Worm (Caenorhabditis elegans) whole organism, L4 larva: ENCODE data around the gene cest-5.2.

ENCODE experiments used
- F10B5.3 ChIP-seq: sonication (generic microtip); optimal IDR thresholded peaks from 2 replicates; lab custom pipeline; 2016; ENCODE audit warnings: mild to moderate bottlenecking, missing genetic modification characterization, missing compliant biosample characterization
- F37D6.2 ChIP-seq: sonication (generic microtip); optimal IDR thresholded peaks from 2 replicates; lab custom pipeline; 2016; ENCODE audit warnings: mild to moderate bottlenecking, missing genetic modification characterization, missing compliant biosample characterization
- F49E8.2 ChIP-seq: sonication (generic microtip); optimal IDR thresholded peaks from 2 replicates; lab custom pipeline; 2016; ENCODE audit warnings: missing compliant biosample characterization, mild to moderate bottlenecking, missing genetic modification characterization, borderline replicate concordance
- T20F7.1 ChIP-seq: fragments of 200-800 bp; sonication (Bioruptor generic); optimal IDR thresholded peaks from 2 replicates; lab custom pipeline; 2018; ENCODE audit warnings: mild to moderate bottlenecking, missing genetic modification characterization, missing compliant biosample characterization
- Y105C5A.15 ChIP-seq: fragments of 200-800 bp; sonication (Bioruptor generic); IDR thresholded peaks from 2 replicates; pipeline ENCODE4 v1.3.6; 2022; ENCODE audit warnings: missing genetic modification characterization, missing compliant biosample characterization
- Y5F2A.4 ChIP-seq: fragments of 200-800 bp; sonication (Bioruptor generic); optimal IDR thresholded peaks from 2 replicates; lab custom pipeline; 2018; ENCODE audit warnings: mild to moderate bottlenecking, missing genetic modification characterization, missing compliant biosample characterization
- attf-4 ChIP-seq: sonication (generic microtip); optimal IDR thresholded peaks from 3 replicates; lab custom pipeline; 2017; ENCODE audit warnings: missing biosample characterization, missing genetic modification characterization
- ceh-28 ChIP-seq: fragments of 150-350 bp; optimal IDR thresholded peaks from 2 replicates; lab custom pipeline; 2014; ENCODE audit warnings: missing biosample characterization, missing genetic modification reagents, missing genetic modification characterization
- ceh-32 ChIP-seq: sonication (generic microtip); optimal IDR thresholded peaks from 2 replicates; lab custom pipeline; 2016; ENCODE audit warnings: mild to moderate bottlenecking, missing genetic modification characterization, missing compliant biosample characterization; ENCODE audit not compliant: poor library complexity
- ceh-44 ChIP-seq: fragments of 200-800 bp; sonication (Bioruptor generic); IDR thresholded peaks from 2 replicates; pipeline ENCODE4 v1.3.6; 2022; ENCODE audit warnings: missing genetic modification reagents, missing genetic modification characterization, missing compliant biosample characterization
- ceh-62 ChIP-seq: sonication (generic microtip); optimal IDR thresholded peaks from 2 replicates; lab custom pipeline; 2017; ENCODE audit warnings: missing biosample characterization, missing genetic modification characterization
- ces-1 ChIP-seq: fragments of 150-350 bp; sonication (generic microtip); optimal IDR thresholded peaks from 4 replicates; lab custom pipeline; 2014; ENCODE audit warnings: missing biosample characterization, missing genetic modification reagents, missing genetic modification characterization
- cey-2 ChIP-seq: sonication (generic microtip); optimal IDR thresholded peaks from 3 replicates; lab custom pipeline; 2017; ENCODE audit warnings: missing genetic modification characterization, mild to moderate bottlenecking, missing compliant biosample characterization, antibody characterized with exemption, borderline replicate concordance; ENCODE audit not compliant: insufficient read depth
- daf-12 ChIP-seq: fragments of 150-350 bp; optimal IDR thresholded peaks from 2 replicates; lab custom pipeline; 2014; ENCODE audit warnings: missing biosample characterization, missing genetic modification reagents, missing genetic modification characterization
- daf-16 ChIP-seq, 3 experiments: sonication (generic microtip); optimal IDR thresholded peaks; 2 replicates each; lab custom pipeline; 2016 to 2017; ENCODE audit warnings: missing genetic modification characterization in 3 of 3, missing genetic modification reagents in 3 of 3, mild to moderate bottlenecking in 2 of 3, missing compliant biosample characterization in 2 of 3, missing biosample characterization in 1 of 3, moderate library complexity in 1 of 3
- dmd-8 ChIP-seq: fragments of 200-800 bp; sonication (Bioruptor generic); IDR thresholded peaks from 2 replicates; pipeline ENCODE4 v1.3.6; 2022; ENCODE audit warnings: missing genetic modification characterization, missing compliant biosample characterization
- dve-1 ChIP-seq: sonication (generic microtip); optimal IDR thresholded peaks from 2 replicates; lab custom pipeline; 2017; ENCODE audit warnings: antibody characterized with exemption, mild to moderate bottlenecking, missing genetic modification characterization, missing compliant biosample characterization; ENCODE audit not compliant: insufficient read depth
- fos-1 ChIP-seq: fragments of 150-350 bp; optimal IDR thresholded peaks from 2 replicates; lab custom pipeline; 2014; ENCODE audit warnings: missing biosample characterization, missing genetic modification characterization
- gei-8 ChIP-seq: fragments of 200-800 bp; sonication (Bioruptor generic); optimal IDR thresholded peaks from 2 replicates; lab custom pipeline; 2018; ENCODE audit warnings: mild to moderate bottlenecking, missing genetic modification characterization, missing compliant biosample characterization
- hif-1 ChIP-seq, 2 experiments: sonication (generic microtip); optimal IDR thresholded peaks; 2 replicates each; lab custom pipeline; 2016 to 2017; ENCODE audit warnings: missing compliant biosample characterization in 2 of 2, missing genetic modification characterization in 2 of 2, missing genetic modification reagents in 2 of 2, missing genotype in 2 of 2, mild to moderate bottlenecking in 1 of 2
- lim-7 ChIP-seq: fragments of 200-800 bp; sonication (Bioruptor generic); IDR thresholded peaks from 2 replicates; pipeline ENCODE4 v1.3.6; 2022; ENCODE audit warnings: missing genetic modification characterization, missing compliant biosample characterization
- lin-1 ChIP-seq: fragments of 200-800 bp; sonication (Bioruptor generic); IDR thresholded peaks from 2 replicates; pipeline ENCODE4 v1.3.6; 2022; ENCODE audit warnings: missing genetic modification reagents, missing genetic modification characterization, missing compliant biosample characterization
- lin-13 ChIP-seq: fragments of 150-350 bp; optimal IDR thresholded peaks from 2 replicates; lab custom pipeline; 2014; ENCODE audit warnings: missing biosample characterization, missing genetic modification reagents, missing genetic modification characterization
- lin-38 ChIP-seq: fragments of 200-800 bp; sonication (Bioruptor generic); IDR thresholded peaks from 2 replicates; pipeline ENCODE4 v1.3.6; 2022; ENCODE audit warnings: missing genetic modification reagents, missing genetic modification characterization, missing compliant biosample characterization
- lsy-2 ChIP-seq, 2 experiments: fragments of 150-350 bp in 1 of 2; sonication (generic microtip) in 1 of 2; optimal IDR thresholded peaks; 2 replicates each; lab custom pipeline; 2014 to 2017; ENCODE audit warnings: missing biosample characterization in 2 of 2, missing genetic modification characterization in 2 of 2
- mdl-1 ChIP-seq, 2 experiments: fragments of 150-350 bp in 1 of 2; sonication (generic microtip) in 1 of 2; optimal IDR thresholded peaks; 2 replicates each; lab custom pipeline; 2014 to 2017; ENCODE audit warnings: missing biosample characterization in 2 of 2, missing genetic modification characterization in 2 of 2
- mep-1 ChIP-seq: fragments of 150-350 bp; sonication (generic microtip); optimal IDR thresholded peaks from 3 replicates; lab custom pipeline; 2014; ENCODE audit warnings: missing biosample characterization, missing genetic modification characterization
- mes-2 ChIP-seq: sonication (generic microtip); optimal IDR thresholded peaks from 2 replicates; lab custom pipeline; 2016; ENCODE audit warnings: missing genotype, mild to moderate bottlenecking, missing genetic modification characterization, missing compliant biosample characterization; ENCODE audit not compliant: poor library complexity, severe bottlenecking
- nhr-102 ChIP-seq: sonication (generic microtip); optimal IDR thresholded peaks from 2 replicates; lab custom pipeline; 2016; ENCODE audit warnings: mild to moderate bottlenecking, missing genetic modification characterization, moderate library complexity, missing compliant biosample characterization
- nhr-25 ChIP-seq: sonication (generic microtip); optimal IDR thresholded peaks from 2 replicates; lab custom pipeline; 2017; ENCODE audit warnings: missing genetic modification characterization, mild to moderate bottlenecking, missing compliant biosample characterization, antibody characterized with exemption, moderate library complexity, borderline replicate concordance; ENCODE audit not compliant: insufficient read depth
- nhr-28 ChIP-seq: fragments of 150-350 bp; optimal IDR thresholded peaks from 2 replicates; lab custom pipeline; 2014; ENCODE audit warnings: missing biosample characterization, missing genetic modification characterization
- nhr-41 ChIP-seq: fragments of 200-800 bp; sonication (Bioruptor generic); IDR thresholded peaks from 2 replicates; pipeline ENCODE4 v1.3.6; 2022; ENCODE audit warnings: missing genetic modification reagents, missing genetic modification characterization, missing compliant biosample characterization
- nhr-42 ChIP-seq: fragments of 200-800 bp; sonication (Bioruptor generic); IDR thresholded peaks from 2 replicates; pipeline ENCODE4 v1.3.6; 2022; ENCODE audit warnings: missing genetic modification characterization, missing compliant biosample characterization
- nhr-48 ChIP-seq: sonication (generic microtip); optimal IDR thresholded peaks from 2 replicates; lab custom pipeline; 2016; ENCODE audit warnings: mild to moderate bottlenecking, missing genetic modification characterization, missing compliant biosample characterization
- nhr-6 ChIP-seq: fragments of 150-350 bp; optimal IDR thresholded peaks from 2 replicates; lab custom pipeline; 2014; ENCODE audit warnings: missing biosample characterization, missing genetic modification characterization
- nhr-77 ChIP-seq: fragments of 150-350 bp; optimal IDR thresholded peaks from 2 replicates; lab custom pipeline; 2014; ENCODE audit warnings: missing biosample characterization, missing genetic modification characterization
- pqm-1 ChIP-seq: sonication (generic microtip); optimal IDR thresholded peaks from 2 replicates; lab custom pipeline; 2017; ENCODE audit warnings: missing biosample characterization, missing genetic modification characterization
- sdz-12 ChIP-seq: fragments of 200-800 bp; sonication (Bioruptor generic); optimal IDR thresholded peaks from 2 replicates; lab custom pipeline; 2018; ENCODE audit warnings: mild to moderate bottlenecking, missing genetic modification characterization, missing compliant biosample characterization
- set-16 ChIP-seq: fragments of 200-800 bp; sonication (Bioruptor generic); IDR thresholded peaks from 2 replicates; pipeline ENCODE4 v1.3.6; 2022; ENCODE audit warnings: missing genetic modification reagents, missing genetic modification characterization, missing compliant biosample characterization
- skn-1 ChIP-seq: fragments of 150-350 bp; optimal IDR thresholded peaks from 2 replicates; lab custom pipeline; 2014; ENCODE audit warnings: missing biosample characterization, missing genetic modification characterization
- snpc-1.2 ChIP-seq: fragments of 200-800 bp; sonication (Bioruptor generic); IDR thresholded peaks from 2 replicates; pipeline ENCODE4 v1.3.6; 2022; ENCODE audit warnings: missing genetic modification reagents, missing genetic modification characterization, missing compliant biosample characterization
- snpc-4 ChIP-seq: fragments of 150-350 bp; optimal IDR thresholded peaks from 2 replicates; lab custom pipeline; 2014; ENCODE audit warnings: missing biosample characterization, missing genetic modification characterization
- spr-1 ChIP-seq: sonication (generic microtip); optimal IDR thresholded peaks from 2 replicates; lab custom pipeline; 2016; ENCODE audit warnings: mild to moderate bottlenecking, missing genetic modification characterization, missing compliant biosample characterization
- tag-97 ChIP-seq: fragments of 200-800 bp; sonication (Bioruptor generic); IDR thresholded peaks from 2 replicates; pipeline ENCODE4 v1.3.6; 2022; ENCODE audit warnings: missing genetic modification characterization, missing compliant biosample characterization
- unc-62 ChIP-seq, 3 experiments: fragments of 150-350 bp in 1 of 3; sonication (generic microtip); optimal IDR thresholded peaks in 2 of 3; peaks in 1 of 3; 1 replicate in 1 of 3; 2 replicates in 2 of 3; lab custom pipeline; 2014 to 2017; ENCODE audit warnings: missing biosample characterization in 3 of 3, missing genetic modification characterization in 3 of 3, missing genetic modification reagents in 3 of 3, missing genotype in 1 of 3
- vab-7 ChIP-seq: fragments of 200-800 bp; sonication (Bioruptor generic); IDR thresholded peaks from 2 replicates; pipeline ENCODE4 v1.3.6; 2022; ENCODE audit warnings: missing genetic modification reagents, missing genetic modification characterization, missing compliant biosample characterization
- zag-1 ChIP-seq: fragments of 150-350 bp; optimal IDR thresholded peaks from 2 replicates; lab custom pipeline; 2014; ENCODE audit warnings: missing biosample characterization, missing genetic modification characterization
- zfp-2 ChIP-seq: sonication (generic microtip); optimal IDR thresholded peaks from 2 replicates; lab custom pipeline; 2016; ENCODE audit warnings: mild to moderate bottlenecking, missing genetic modification characterization, missing compliant biosample characterization
- zfp-3 ChIP-seq: fragments of 200-800 bp; sonication (Bioruptor generic); conservative IDR thresholded peaks from 2 replicates; pipeline ENCODE4 v1.3.6; 2022; ENCODE audit warnings: missing genetic modification reagents, missing genetic modification characterization, missing compliant biosample characterization
- ztf-11 ChIP-seq: fragments of 150-350 bp; optimal IDR thresholded peaks from 2 replicates; lab custom pipeline; 2014; ENCODE audit warnings: missing biosample characterization, missing genetic modification characterization
- ztf-7 ChIP-seq: fragments of 150-350 bp; optimal IDR thresholded peaks from 2 replicates; lab custom pipeline; 2014; ENCODE audit warnings: missing biosample characterization, missing genetic modification characterization

The cest-5.2 gene

ce11 chrIV:6613296-6613695 is 14.4 kb downstream of the cest-5.2 start, which contains the start of gene drh-1:
Gene drh-1, minus strand, starts transcription at chrIV:6613353.
- TF ChIP-seq lsy-2 (tag; optimal IDR thresholded peaks at IDR 0.05; lab: Kevin White, UChicago): peak in 1 of 2 experiments; percentile 65
- TF ChIP-seq hif-1 (tag; optimal IDR thresholded peaks at IDR 0.05; lab: Kevin White, UChicago): no peak
- TF ChIP-seq snpc-4 (tag; lab: Kevin White, UChicago): no peak
- TF ChIP-seq daf-16 (GFP tag; optimal IDR thresholded peaks at IDR 0.05; lab: Kevin White, UChicago): no peak
- peak; percentile 22 for TF ChIP-seq daf-16 (tag; optimal IDR thresholded peaks at IDR 0.05; lab: Kevin White, UChicago)
- no peak for TF ChIP-seq ztf-7 (tag; lab: Kevin White, UChicago)
- TF ChIP-seq T20F7.1 (GFP tag; lab: Kevin White, UChicago): no peak
- no peak for TF ChIP-seq lin-13 (GFP tag; lab: Kevin White, UChicago)
- TF ChIP-seq fos-1 (tag; lab: Kevin White, UChicago): no peak
- TF ChIP-seq lin-1: no peak
- TF ChIP-seq snpc-1.2: peak; percentile 73
- no peak for TF ChIP-seq zfp-2 (tag; lab: Kevin White, UChicago)
- TF ChIP-seq nhr-25 (tag; lab: Kevin White, UChicago): no peak
- TF ChIP-seq tag-97 (GFP tag; lab: Robert Waterston, UW): no peak
- TF ChIP-seq nhr-41 (GFP tag; lab: Robert Waterston, UW): no peak
- no peak for TF ChIP-seq spr-1 (tag; lab: Kevin White, UChicago)
- TF ChIP-seq ces-1 (GFP tag; lab: Kevin White, UChicago): no peak
- TF ChIP-seq zag-1 (tag; lab: Kevin White, UChicago): no peak
- TF ChIP-seq set-16 (GFP tag; lab: Robert Waterston, UW): no peak
- TF ChIP-seq ztf-11 (tag; lab: Kevin White, UChicago): no peak
- TF ChIP-seq nhr-42 (GFP tag; lab: Robert Waterston, UW): no peak
- TF ChIP-seq lim-7: no peak
- TF ChIP-seq ceh-32 (tag; lab: Kevin White, UChicago): no peak
- no peak for TF ChIP-seq pqm-1 (tag; lab: Kevin White, UChicago)
- TF ChIP-seq dve-1 (tag; lab: Kevin White, UChicago): peak; percentile 44
- TF ChIP-seq cey-2: no peak
- TF ChIP-seq gei-8: no peak
- TF ChIP-seq ceh-28 (tag; lab: Kevin White, UChicago): no peak
- no peak for TF ChIP-seq attf-4 (tag; lab: Kevin White, UChicago)
- TF ChIP-seq Y105C5A.15 (GFP tag; lab: Robert Waterston, UW): no peak
- no peak for TF ChIP-seq nhr-48 (tag; lab: Kevin White, UChicago)
- no peak for TF ChIP-seq nhr-28 (tag; lab: Kevin White, UChicago)
- TF ChIP-seq mes-2: peak; percentile 46
- no peak for TF ChIP-seq F10B5.3
- peak; percentile 68 for TF ChIP-seq lin-38 (GFP tag; lab: Robert Waterston, UW)
- no peak for TF ChIP-seq F49E8.2 (tag; lab: Kevin White, UChicago)
- TF ChIP-seq unc-62 (GFP tag; optimal IDR thresholded peaks at IDR 0.05 in 1 of 2; lab: Kevin White, UChicago): no peak
- no peak for TF ChIP-seq unc-62 (tag; optimal IDR thresholded peaks at IDR 0.05; lab: Kevin White, UChicago)
- no peak for TF ChIP-seq mdl-1 (tag; optimal IDR thresholded peaks at IDR 0.05; lab: Kevin White, UChicago)
- peak; percentile 18 for TF ChIP-seq nhr-6 (tag; lab: Kevin White, UChicago)
- no peak for TF ChIP-seq mep-1 (tag; lab: Kevin White, UChicago)
- no peak for TF ChIP-seq skn-1 (tag; lab: Kevin White, UChicago)
- TF ChIP-seq Y5F2A.4 (GFP tag; lab: Kevin White, UChicago): no peak
- TF ChIP-seq ceh-62 (tag; lab: Kevin White, UChicago): no peak
- no peak for TF ChIP-seq zfp-3 (GFP tag; lab: Robert Waterston, UW)
- TF ChIP-seq ceh-44 (GFP tag; lab: Robert Waterston, UW): no peak
- no peak for TF ChIP-seq dmd-8 (GFP tag; lab: Robert Waterston, UW)
- TF ChIP-seq sdz-12 (GFP tag; lab: Kevin White, UChicago): no peak
- TF ChIP-seq daf-12 (tag; lab: Kevin White, UChicago): no peak
- TF ChIP-seq F37D6.2 (tag; lab: Kevin White, UChicago): no peak
- no peak for TF ChIP-seq vab-7
- TF ChIP-seq nhr-102 (tag; lab: Kevin White, UChicago): no peak
- no peak for TF ChIP-seq nhr-77 (tag; lab: Kevin White, UChicago)
